Fruit fly (Drosophila melanogaster) whole organism, adult: Measurements from ENCODE around the gene CG14683.

Experiments used
- CG12768 ChIP-seq: fragments of 200-800 bp; sonication (Bioruptor generic); optimal IDR thresholded peaks from 2 replicates; lab custom pipeline; 2017; ENCODE audit warnings: missing biosample characterization, missing genetic modification characterization, mild to moderate bottlenecking, moderate library complexity, missing genetic modification reagents
- CG5204 ChIP-seq: fragments of 200-800 bp; sonication (Bioruptor generic); optimal IDR thresholded peaks from 2 replicates; lab custom pipeline; 2016; ENCODE audit warnings: missing biosample characterization, missing genetic modification characterization
- CG7045 ChIP-seq: fragments of 200-800 bp; sonication (Bioruptor generic); optimal IDR thresholded peaks from 2 replicates; lab custom pipeline; 2017; ENCODE audit warnings: missing biosample characterization, mild to moderate bottlenecking, missing genetic modification characterization
- CG7101 ChIP-seq: fragments of 200-800 bp; sonication (Bioruptor generic); optimal IDR thresholded peaks from 2 replicates; lab custom pipeline; 2018; ENCODE audit warnings: missing biosample characterization, mild to moderate bottlenecking, missing genetic modification characterization, moderate library complexity
- toe ChIP-seq: fragments of 200-800 bp; sonication (Bioruptor generic); optimal IDR thresholded peaks from 2 replicates; lab custom pipeline; 2016; ENCODE audit warnings: missing biosample characterization, missing genetic modification characterization

DNA sequence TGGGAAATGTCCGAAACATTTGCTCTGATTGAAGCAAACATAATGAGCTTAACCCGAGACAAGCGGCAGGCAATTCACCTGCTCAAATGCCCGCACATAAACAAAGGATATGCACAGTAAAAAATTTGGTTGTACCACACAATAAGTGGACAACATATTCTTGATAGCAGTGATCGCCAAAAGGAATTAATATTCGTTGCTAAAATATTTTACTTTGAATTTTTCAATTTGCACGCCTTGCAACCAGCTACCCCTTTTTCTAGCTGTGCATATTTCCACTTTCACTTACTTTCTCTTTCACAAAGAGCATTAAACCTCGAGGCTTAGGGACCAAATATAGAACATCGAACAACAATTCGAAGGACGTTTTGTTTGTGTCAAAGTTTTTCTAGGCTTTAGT is 51.2 kb downstream of the CG14683 start:
- TF ChIP-seq toe (GFP tag; lab: Kevin White, UChicago), result no peak
- no peak for TF ChIP-seq CG12768 (GFP tag; lab: Kevin White, UChicago)
- TF ChIP-seq CG7045 (GFP tag; lab: Kevin White, UChicago), result no peak
- no peak for TF ChIP-seq CG7101 (tag; lab: Kevin White, UChicago)
- TF ChIP-seq CG5204 (GFP tag; lab: Kevin White, UChicago), result no peak
